Fruit fly (Drosophila melanogaster) whole organism, embryonic: Measurements from ENCODE around the gene CG1640.

Experiments used
- h ChIP-seq: fragments of >200 bp; optimal IDR thresholded peaks from 2 replicates; lab custom pipeline; 2017
- otp ChIP-seq: fragments of 200-800 bp; sonication (Bioruptor generic); IDR thresholded peaks from 3 replicates; pipeline ENCODE4, ENCODE4 v1.3.6; 2022; ENCODE audit warnings: missing biosample characterization, missing genetic modification characterization
- pan ChIP-seq, 4 experiments: fragments of >200 bp in 3 of 4; fragments of 200-800 bp in 1 of 4; sonication (Bioruptor generic) in 1 of 4; optimal IDR thresholded peaks in 3 of 4; IDR thresholded peaks in 1 of 4; 2 replicates each; pipeline versions ENCODE4 v1.3.6 to Lab custom; 2017 to 2022; ENCODE audit warnings: missing biosample characterization in 2 of 4, missing genetic modification characterization in 2 of 4, mixed read lengths in 1 of 4
- schlank ChIP-seq: fragments of 200-800 bp; sonication (Bioruptor generic); optimal IDR thresholded peaks from 2 replicates; lab custom pipeline; 2018; ENCODE audit warnings: missing biosample characterization, mild to moderate bottlenecking, missing genetic modification characterization

DNA sequence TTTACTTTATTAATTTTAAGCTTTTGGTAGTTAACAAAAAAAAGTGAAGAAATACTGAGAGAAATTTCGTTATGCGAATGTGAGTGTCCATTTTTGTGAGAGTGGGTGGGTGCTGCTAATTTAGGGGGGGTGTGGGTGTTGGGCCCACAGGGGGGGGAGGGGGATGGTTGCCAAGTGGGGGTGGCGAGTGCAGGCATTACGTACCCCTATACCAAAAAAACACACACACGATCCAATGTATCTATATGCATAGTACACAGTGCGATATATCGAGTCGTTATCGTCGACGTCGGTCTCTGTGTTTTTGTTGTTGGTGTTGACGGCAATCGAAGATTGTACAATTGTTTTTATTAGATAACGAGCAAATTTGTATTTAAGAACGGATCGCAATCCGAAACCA lies 46.9 kb upstream of the CG1640 start:
- TF ChIP-seq otp (GFP tag; lab: Robert Waterston, UW): no peak
- no peak for TF ChIP-seq h (lab: Kevin White, UChicago)
- no peak for TF ChIP-seq pan (optimal IDR thresholded peaks at IDR 0.05; lab: Kevin White, UChicago)
- TF ChIP-seq pan (GFP tag; optimal IDR thresholded peaks at IDR 0.05 in 1 of 2, IDR thresholded peaks at IDR 0.05 in 1 of 2): no peak
- no peak for TF ChIP-seq schlank (tag; lab: Kevin White, UChicago)
